Fruit fly (Drosophila melanogaster): ENCODE measurements around the gene Eno.

Gene Eno

DNA sequence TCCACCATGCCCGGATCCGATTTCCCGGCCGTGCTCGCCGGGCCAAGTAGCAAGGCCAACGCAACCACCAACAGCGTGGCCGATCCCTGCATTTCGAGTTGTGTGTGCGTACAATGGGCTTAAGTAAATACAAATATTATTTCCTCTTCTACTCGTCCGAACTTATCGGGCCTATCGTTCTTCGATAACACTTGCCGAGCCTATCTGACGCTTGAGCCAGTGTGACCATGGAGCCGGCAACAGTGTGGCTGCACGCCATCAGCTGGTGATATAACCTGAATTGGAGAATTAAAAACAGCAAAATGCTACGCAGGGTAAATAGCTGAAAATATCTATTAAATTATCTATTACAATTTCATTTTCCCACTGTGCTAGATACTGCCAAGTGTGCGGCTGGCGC is 19.2 kb downstream of the Eno start, which contains the start of the genes CG17660 and mRpL48:
CG17660 (minus strand) TSS at position 198 of the 400 bp plus-strand sequence.
mRpL48 (plus strand) TSS at position 239 of the 400 bp plus-strand sequence.
- TF ChIP-seq h (optimal IDR thresholded peaks at IDR 0.05): no peak

DNA sequence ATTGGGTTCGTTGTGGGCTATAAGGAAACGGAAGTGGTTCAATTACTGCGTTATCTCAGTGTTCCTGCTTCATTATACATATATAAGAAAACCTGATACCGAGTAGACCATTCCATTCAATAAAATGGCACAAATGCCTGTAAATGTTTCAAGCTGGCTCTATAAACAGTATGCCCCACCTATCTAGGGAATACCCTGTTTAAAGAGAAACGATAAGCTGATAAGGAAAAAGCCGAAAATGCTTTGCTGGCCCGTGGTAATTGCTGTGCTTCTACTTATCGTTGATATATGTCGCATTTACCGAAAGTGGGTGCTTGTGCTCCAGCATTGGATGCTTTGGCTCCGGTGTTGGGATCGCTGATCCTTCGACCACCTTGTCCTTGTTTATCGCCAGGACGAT is 20.1 kb downstream of the Eno start:
- TF ChIP-seq insv (optimal IDR thresholded peaks at IDR 0.05) (no peak), psq (optimal IDR thresholded peaks at IDR 0.05) (no peak), ttk (optimal IDR thresholded peaks at IDR 0.05) (no peak), Sin3A (optimal IDR thresholded peaks at IDR 0.05) (no peak), h (optimal IDR thresholded peaks at IDR 0.05) (no peak), Myc (optimal IDR thresholded peaks at IDR 0.05) (no peak)

DNA sequence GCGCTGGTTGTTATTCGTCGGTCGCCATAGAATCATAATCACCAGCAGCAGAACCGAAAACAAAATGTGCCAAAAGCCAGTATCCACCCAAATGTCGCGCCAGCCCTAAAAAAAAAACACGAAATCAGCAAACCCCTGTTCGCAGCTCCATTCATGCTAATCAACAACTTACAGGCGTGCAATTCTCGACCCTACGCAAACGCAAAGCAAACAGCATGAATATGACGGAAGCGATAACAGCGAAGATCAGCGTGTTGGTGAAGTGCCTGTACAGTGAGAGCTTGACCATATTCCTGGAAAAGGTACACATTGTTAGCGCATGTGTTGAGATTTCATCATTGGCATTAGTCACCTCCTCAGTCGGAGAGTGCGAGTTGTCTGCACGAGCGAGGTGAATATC is 21.3 kb downstream of the Eno start:
- TF ChIP-seq Sin3A (optimal IDR thresholded peaks at IDR 0.05) (no peak), ttk (optimal IDR thresholded peaks at IDR 0.05) (no peak), insv (optimal IDR thresholded peaks at IDR 0.05) (no peak), h (optimal IDR thresholded peaks at IDR 0.05) (no peak)

DNA sequence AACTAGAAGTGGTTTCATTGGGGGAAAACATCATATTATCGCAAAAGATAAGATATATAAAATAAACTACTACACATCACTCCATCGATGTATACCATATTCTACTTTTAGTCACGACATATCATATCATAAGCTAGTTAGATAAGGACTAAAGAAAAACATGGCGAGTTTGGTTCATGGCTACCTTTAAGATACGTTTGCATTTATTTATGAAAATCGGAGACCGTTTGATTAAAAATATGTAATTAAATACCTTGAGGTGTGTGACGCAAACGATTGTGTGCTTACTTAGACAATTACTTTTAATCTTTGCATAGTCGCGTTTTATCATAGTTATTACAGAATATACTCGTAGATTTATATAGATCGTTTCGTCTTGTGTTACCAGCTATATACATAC is 22.5 kb downstream of the Eno start:
- no peak for TF ChIP-seq h (optimal IDR thresholded peaks at IDR 0.05)
- no peak for TF ChIP-seq Sin3A (optimal IDR thresholded peaks at IDR 0.05)
- no peak for TF ChIP-seq Myc (optimal IDR thresholded peaks at IDR 0.05)
- no peak for TF ChIP-seq psq (optimal IDR thresholded peaks at IDR 0.05)
- no peak for TF ChIP-seq ttk (optimal IDR thresholded peaks at IDR 0.05)
- no peak for TF ChIP-seq insv (optimal IDR thresholded peaks at IDR 0.05)

DNA sequence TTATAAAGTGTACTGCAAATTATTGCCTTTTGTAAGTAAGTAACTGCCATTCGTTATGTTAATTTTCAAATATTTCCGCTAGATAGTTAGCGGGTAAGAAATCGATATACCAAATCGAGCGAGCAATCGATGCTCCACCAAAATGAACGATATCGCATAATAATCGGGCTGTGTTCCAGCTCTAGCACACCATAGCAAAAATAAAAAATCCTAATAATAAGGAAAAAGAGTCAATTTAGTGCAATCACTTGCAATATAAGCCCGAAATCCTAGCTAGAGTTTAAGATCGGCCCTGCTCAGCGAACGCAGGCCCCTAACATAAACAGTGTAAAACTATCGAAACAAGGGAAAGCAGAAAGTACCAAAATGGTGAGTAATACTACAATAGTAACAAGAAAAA is 24.7 kb downstream of the Eno start, which contains the start of gene cpb:
cpb (plus strand) TSS at position 157 of the 400 bp plus-strand sequence.
- no peak for TF ChIP-seq insv (optimal IDR thresholded peaks at IDR 0.05)
- no peak for TF ChIP-seq ttk (optimal IDR thresholded peaks at IDR 0.05)
- TF ChIP-seq Myc (optimal IDR thresholded peaks at IDR 0.05): no peak
- no peak for TF ChIP-seq h (optimal IDR thresholded peaks at IDR 0.05)
- no peak for TF ChIP-seq Sin3A (optimal IDR thresholded peaks at IDR 0.05)
- TF ChIP-seq psq (optimal IDR thresholded peaks at IDR 0.05): no peak

DNA sequence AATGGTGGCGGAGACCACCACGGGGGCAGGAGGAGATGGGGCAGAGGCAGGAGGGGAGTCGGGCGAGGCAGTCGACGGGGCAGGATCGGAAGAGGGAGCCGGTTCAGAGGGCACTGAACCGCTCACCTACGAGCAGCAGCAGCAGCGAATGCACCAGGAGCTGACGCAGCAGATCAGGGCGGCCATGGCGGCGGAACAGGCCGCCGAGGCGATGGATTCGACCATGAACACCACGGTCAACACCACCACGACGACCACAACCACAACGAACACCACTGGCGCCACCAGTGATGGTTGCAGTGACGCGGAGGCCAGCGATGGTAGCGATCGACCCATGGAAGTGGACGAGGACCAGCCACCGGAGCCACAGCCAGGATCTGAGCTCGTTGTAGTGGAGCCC is 33.2 kb downstream of the Eno start:
- TF ChIP-seq psq (optimal IDR thresholded peaks at IDR 0.05) (no peak), ttk (optimal IDR thresholded peaks at IDR 0.05) (no peak), h (optimal IDR thresholded peaks at IDR 0.05) (no peak), Myc (optimal IDR thresholded peaks at IDR 0.05) (no peak), Sin3A (optimal IDR thresholded peaks at IDR 0.05) (no peak), insv (optimal IDR thresholded peaks at IDR 0.05) (no peak)

DNA sequence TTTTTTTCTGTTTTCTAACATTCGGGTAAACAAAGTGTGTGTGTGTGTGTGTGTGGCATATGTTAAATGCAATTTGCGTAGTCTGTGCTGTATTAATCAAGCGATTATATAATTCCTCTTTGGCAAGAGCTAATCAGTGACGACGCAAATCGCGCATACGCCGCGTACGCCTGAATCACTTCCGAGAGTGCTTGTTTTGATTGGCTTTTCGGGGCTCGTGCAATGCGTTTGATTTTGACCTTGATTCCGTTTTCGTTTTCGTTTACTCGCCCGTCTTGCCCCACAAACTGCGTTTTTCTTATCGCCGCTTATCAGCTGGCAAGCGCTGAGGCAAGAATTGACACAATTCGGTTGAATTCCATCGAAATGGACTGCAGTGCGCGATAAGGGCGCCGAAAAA is 36.6 kb downstream of the Eno start:
- TF ChIP-seq insv (optimal IDR thresholded peaks at IDR 0.05) (no peak), h (optimal IDR thresholded peaks at IDR 0.05) (no peak), psq (optimal IDR thresholded peaks at IDR 0.05) (no peak)
